Worm (Caenorhabditis elegans): ENCODE measurements around the gene B0273.115.

Gene B0273.115

DNA sequence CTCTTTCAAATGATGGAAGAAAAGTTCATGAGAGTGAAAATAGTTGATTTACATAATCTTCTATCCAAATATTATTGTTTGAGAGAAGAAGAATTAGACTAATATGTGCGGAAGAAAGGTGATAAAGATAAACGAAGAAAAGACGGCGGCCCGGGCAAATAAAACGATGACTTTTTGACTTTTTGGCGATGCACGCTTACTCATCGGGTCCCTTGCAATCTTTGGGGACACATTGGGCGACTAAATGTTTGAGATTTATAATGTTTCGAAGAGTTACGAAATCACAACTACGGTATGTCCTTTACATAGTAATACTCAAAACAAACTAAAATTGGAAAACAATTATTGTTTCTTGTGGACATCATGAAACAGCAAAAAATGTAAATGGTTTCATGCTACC lies 23.8 kb upstream of the B0273.115 start:
- TF ChIP-seq mdl-1 (tag; optimal IDR thresholded peaks at IDR 0.05) (no peak), lsy-2 (tag; optimal IDR thresholded peaks at IDR 0.05) (no peak), nhr-76 (tag; optimal IDR thresholded peaks at IDR 0.05) (no peak), aly-2 (tag; optimal IDR thresholded peaks at IDR 0.05) (no peak), ces-1 (GFP tag; optimal IDR thresholded peaks at IDR 0.05) (no peak), sup-37 (GFP tag; optimal IDR thresholded peaks at IDR 0.05) (no peak)

ce11 chrIV:5507754-5508153 lies 16.8 kb upstream of the B0273.115 start:
- TF ChIP-seq tbx-2 (tag; optimal IDR thresholded peaks at IDR 0.05), result no peak
- peak; percentile 2 for TF ChIP-seq unc-130 (tag; optimal IDR thresholded peaks at IDR 0.05)
- no peak for TF ChIP-seq nhr-11 (tag; optimal IDR thresholded peaks at IDR 0.05)
- TF ChIP-seq lsy-2 (tag; optimal IDR thresholded peaks at IDR 0.05), result peak in 1 of 2 experiments; percentile 1
- no peak for TF ChIP-seq pqm-1 (tag; optimal IDR thresholded peaks at IDR 0.05)
- no peak for TF ChIP-seq nhr-19 (GFP tag; conservative IDR thresholded peaks at IDR 0.05)
- no peak for TF ChIP-seq ets-5 (GFP tag; IDR thresholded peaks at IDR 0.05)
- no peak for TF ChIP-seq efl-1 (optimal IDR thresholded peaks at IDR 0.05)
- no peak for TF ChIP-seq efl-1 (GFP tag; optimal IDR thresholded peaks at IDR 0.05 in 1 of 2)
- TF ChIP-seq sptf-1 (tag; optimal IDR thresholded peaks at IDR 0.05), result no peak
- no peak for TF ChIP-seq ceh-8 (GFP tag; optimal IDR thresholded peaks at IDR 0.05)
- TF ChIP-seq vab-15 (tag; optimal IDR thresholded peaks at IDR 0.05), result no peak
- peak; percentile 59 for TF ChIP-seq lin-14 (GFP tag; optimal IDR thresholded peaks at IDR 0.05)
- peak; percentile 56 for TF ChIP-seq rnt-1 (tag; optimal IDR thresholded peaks at IDR 0.05)
- no peak for TF ChIP-seq swsn-7 (tag; optimal IDR thresholded peaks at IDR 0.05)
- TF ChIP-seq pax-3 (tag; optimal IDR thresholded peaks at IDR 0.05), result no peak
- TF ChIP-seq lin-39 (tag; optimal IDR thresholded peaks at IDR 0.05), result no peak

- no peak for TF ChIP-seq mef-2 (tag; optimal IDR thresholded peaks at IDR 0.05)
- peak; percentile 50 for TF ChIP-seq lin-14 (GFP tag; optimal IDR thresholded peaks at IDR 0.05)
- no peak for TF ChIP-seq xbp-1 (tag; optimal IDR thresholded peaks at IDR 0.05)
Measured at ce11 chrIV:5506642-5507041, 15.7 kb upstream of the B0273.115 start.

ce11 chrIV:5502610-5503009 lies 11.7 kb upstream of the B0273.115 start:
- TF ChIP-seq dsc-1 (tag; optimal IDR thresholded peaks at IDR 0.05), result no peak
- no peak for TF ChIP-seq mef-2 (tag; optimal IDR thresholded peaks at IDR 0.05)
- no peak for TF ChIP-seq swsn-7 (tag; optimal IDR thresholded peaks at IDR 0.05)
- no peak for TF ChIP-seq fkh-4 (tag; optimal IDR thresholded peaks at IDR 0.05; ENCODE audit: borderline replicate concordance)
- TF ChIP-seq aha-1 (tag; optimal IDR thresholded peaks at IDR 0.05), result no peak
- TF ChIP-seq isw-1 (GFP tag; IDR thresholded peaks at IDR 0.05), result no peak
- TF ChIP-seq ces-1 (GFP tag; optimal IDR thresholded peaks at IDR 0.05), result no peak
- no peak for TF ChIP-seq fkh-8 (tag; optimal IDR thresholded peaks at IDR 0.05)
- TF ChIP-seq irx-1 (tag; optimal IDR thresholded peaks at IDR 0.05), result no peak
- no peak for TF ChIP-seq nhr-85 (tag)
- TF ChIP-seq blmp-1 (tag; optimal IDR thresholded peaks at IDR 0.05), result no peak

- TF ChIP-seq ama-1 (optimal IDR thresholded peaks at IDR 0.05) (no peak), unc-98 (GFP tag; IDR thresholded peaks at IDR 0.05) (no peak), nhr-19 (GFP tag; conservative IDR thresholded peaks at IDR 0.05) (no peak), C16A3.4 (tag; optimal IDR thresholded peaks at IDR 0.05) (no peak)
Measured at ce11 chrIV:5501414-5501813, 10.5 kb upstream of the B0273.115 start.

- TF ChIP-seq mep-1 (tag; optimal IDR thresholded peaks at IDR 0.05), result no peak
- TF ChIP-seq sptf-1 (tag; optimal IDR thresholded peaks at IDR 0.05), result no peak
- TF ChIP-seq efl-1 (optimal IDR thresholded peaks at IDR 0.05), result no peak
- peak in 1 of 2 experiments; percentile 54 for TF ChIP-seq efl-1 (GFP tag; optimal IDR thresholded peaks at IDR 0.05 in 1 of 2)
- no peak for TF ChIP-seq mef-2 (tag; optimal IDR thresholded peaks at IDR 0.05)
- TF ChIP-seq fkh-10 (GFP tag; optimal IDR thresholded peaks at IDR 0.05), result no peak
- no peak for TF ChIP-seq hlh-4 (tag; optimal IDR thresholded peaks at IDR 0.05)
Measured at ce11 chrIV:5494099-5494498, 3.1 kb upstream of the B0273.115 start.
